Worm (Caenorhabditis elegans): ENCODE results near the gene srv-7.

Gene srv-7

ce11 chrX:5669733-5670132 is 21.9 kb upstream of the srv-7 start:
- no peak for TF ChIP-seq nhr-237 (tag; optimal IDR thresholded peaks at IDR 0.05)
- no peak for TF ChIP-seq dpl-1 (GFP tag; optimal IDR thresholded peaks at IDR 0.05)
- no peak for TF ChIP-seq nhr-102 (tag; optimal IDR thresholded peaks at IDR 0.05)
- TF ChIP-seq nhr-77 (tag; optimal IDR thresholded peaks at IDR 0.05) = peak; percentile 1
- no peak for TF ChIP-seq ctbp-1 (GFP tag; IDR thresholded peaks at IDR 0.05)
- TF ChIP-seq nhr-10 (tag; optimal IDR thresholded peaks at IDR 0.05) = no peak
- TF ChIP-seq nhr-41 (GFP tag; IDR thresholded peaks at IDR 0.05) = peak; percentile 42; the same call in 1 of the 2 replicates
- TF ChIP-seq Y75B8A.6 (GFP tag; IDR thresholded peaks at IDR 0.05) = no peak
- TF ChIP-seq ZK337.2 (GFP tag; IDR thresholded peaks at IDR 0.05) = no peak
- TF ChIP-seq nhr-76 (tag; optimal IDR thresholded peaks at IDR 0.05) = no peak
- TF ChIP-seq zfp-2 (tag; optimal IDR thresholded peaks at IDR 0.05) = no peak
- TF ChIP-seq cey-2 (tag; optimal IDR thresholded peaks at IDR 0.05; ENCODE audit: borderline replicate concordance, insufficient read depth) = no peak
- no peak for TF ChIP-seq lin-13 (GFP tag; optimal IDR thresholded peaks at IDR 0.05)
- no peak for TF ChIP-seq hif-1 (tag; optimal IDR thresholded peaks at IDR 0.05)
- no peak for TF ChIP-seq madf-5 (GFP tag; IDR thresholded peaks at IDR 0.05)
- TF ChIP-seq ceh-44 (GFP tag; IDR thresholded peaks at IDR 0.05) = no peak
- TF ChIP-seq mep-1 (tag; optimal IDR thresholded peaks at IDR 0.05) = no peak
- TF ChIP-seq zag-1 (tag; optimal IDR thresholded peaks at IDR 0.05) = no peak
- TF ChIP-seq T26A8.4 (GFP tag; IDR thresholded peaks at IDR 0.05) = no peak
- TF ChIP-seq ZK546.5 (tag; optimal IDR thresholded peaks at IDR 0.05) = no peak
- no peak for TF ChIP-seq ceh-32 (tag; optimal IDR thresholded peaks at IDR 0.05; ENCODE audit: poor library complexity)
- TF ChIP-seq mdl-1 (tag; optimal IDR thresholded peaks at IDR 0.05) = no peak
- no peak for TF ChIP-seq lsy-2 (tag; optimal IDR thresholded peaks at IDR 0.05)
- TF ChIP-seq mxl-3 (GFP tag; optimal IDR thresholded peaks at IDR 0.05) = no peak
- no peak for TF ChIP-seq F10B5.3 (tag; optimal IDR thresholded peaks at IDR 0.05)
- peak; percentile 15 for TF ChIP-seq nhr-6 (tag; optimal IDR thresholded peaks at IDR 0.05)
- TF ChIP-seq snpc-1.2 (GFP tag; IDR thresholded peaks at IDR 0.05) = no peak
- TF ChIP-seq dve-1 (tag; optimal IDR thresholded peaks at IDR 0.05; ENCODE audit: insufficient read depth) = peak; percentile 23
- TF ChIP-seq ceh-82 (tag; optimal IDR thresholded peaks at IDR 0.05) = no peak
- no peak for TF ChIP-seq ceh-20 (GFP tag; IDR thresholded peaks at IDR 0.05)
- no peak for TF ChIP-seq aha-1 (tag)
- no peak for TF ChIP-seq lin-38 (GFP tag; IDR thresholded peaks at IDR 0.05)
- no peak for TF ChIP-seq lin-29 (GFP tag; IDR thresholded peaks at IDR 0.05)
- no peak for TF ChIP-seq spr-3 (GFP tag; optimal IDR thresholded peaks at IDR 0.05)
- TF ChIP-seq tra-1 (GFP tag; IDR thresholded peaks at IDR 0.05) = no peak
- TF ChIP-seq daf-16 (GFP tag; optimal IDR thresholded peaks at IDR 0.05) = no peak
- TF ChIP-seq daf-16 (tag; optimal IDR thresholded peaks at IDR 0.05) = peak; percentile 81
- no peak for TF ChIP-seq jun-1 (tag; optimal IDR thresholded peaks at IDR 0.05)
- no peak for TF ChIP-seq spr-1 (tag; optimal IDR thresholded peaks at IDR 0.05)
- no peak for TF ChIP-seq nhr-111 (GFP tag; optimal IDR thresholded peaks at IDR 0.05)
- no peak for TF ChIP-seq mxl-2 (GFP tag; conservative IDR thresholded peaks at IDR 0.05)
- no peak for TF ChIP-seq arid-1 (GFP tag; conservative IDR thresholded peaks at IDR 0.05)
- TF ChIP-seq madf-9 (GFP tag; conservative IDR thresholded peaks at IDR 0.05) = no peak
- TF ChIP-seq fos-1 (tag; optimal IDR thresholded peaks at IDR 0.05) = no peak
- peak; percentile 74 for TF ChIP-seq nhr-28 (tag; optimal IDR thresholded peaks at IDR 0.05)
- TF ChIP-seq egl-43 (GFP tag; IDR thresholded peaks at IDR 0.05) = no peak
- TF ChIP-seq tag-97 (GFP tag; IDR thresholded peaks at IDR 0.05) = no peak
- no peak for TF ChIP-seq F49E8.2 (tag; optimal IDR thresholded peaks at IDR 0.05; ENCODE audit: borderline replicate concordance)
- no peak for TF ChIP-seq nhr-42 (GFP tag; IDR thresholded peaks at IDR 0.05)
- TF ChIP-seq hlh-11 (tag; optimal IDR thresholded peaks at IDR 0.05) = peak; percentile 69
- no peak for TF ChIP-seq lin-39 (tag; optimal IDR thresholded peaks at IDR 0.05)
- TF ChIP-seq nhr-25 (tag; optimal IDR thresholded peaks at IDR 0.05; ENCODE audit: borderline replicate concordance, insufficient read depth) = no peak
